Worm (Caenorhabditis elegans): ENCODE results near the gene F54D5.4.
"Not testable (repeated sequence)": the region's sequence is repeated elsewhere in the genome, so short reads cannot be mapped to it uniquely, and the experiment has no call there.

- TF ChIP-seq C08G9.2 (tag; optimal IDR thresholded peaks at IDR 0.05); che-1 (tag; optimal IDR thresholded peaks at IDR 0.05); ceh-9 (tag; optimal IDR thresholded peaks at IDR 0.05); elt-2 (tag; optimal IDR thresholded peaks at IDR 0.05); fkh-10 (GFP tag; optimal IDR thresholded peaks at IDR 0.05); nhr-11 (tag; optimal IDR thresholded peaks at IDR 0.05): not testable (repeated sequence)
Measured at ce11 chrII:11551981-11552380, 17.6 kb upstream of the F54D5.4 start, which contains the start of gene dhgd-1.

Measured in whole organism, late embryonic.